Fruit fly (Drosophila melanogaster) whole organism, embryonic: ENCODE results near the gene CG15725.

Experiments used
- Atf-2 ChIP-seq: fragments of 200-800 bp; sonication (Bioruptor generic); optimal IDR thresholded peaks from 2 replicates; lab custom pipeline; 2016; ENCODE audit warnings: missing biosample characterization, missing genetic modification characterization
- Atf3 ChIP-seq: fragments of 200-800 bp; sonication (Bioruptor generic); optimal IDR thresholded peaks from 3 replicates; lab custom pipeline; 2016; ENCODE audit warnings: missing biosample characterization, missing genetic modification characterization
- CG10565 ChIP-seq: fragments of 200-800 bp; sonication (Bioruptor generic); optimal IDR thresholded peaks from 3 replicates; lab custom pipeline; 2016; ENCODE audit warnings: missing biosample characterization, mild to moderate bottlenecking, missing genetic modification characterization
- CG10959 ChIP-seq: fragments of 200-800 bp; sonication (Bioruptor generic); IDR thresholded peaks from 2 replicates; pipeline ENCODE4 v1.3.6; 2022; ENCODE audit warnings: missing biosample characterization, missing genetic modification characterization
- CG12942 ChIP-seq: fragments of 200-800 bp; sonication (Bioruptor generic); optimal IDR thresholded peaks from 3 replicates; lab custom pipeline; 2016; ENCODE audit warnings: missing biosample characterization, missing genetic modification characterization
- CG2120 ChIP-seq: fragments of 200-800 bp; sonication (Bioruptor generic); optimal IDR thresholded peaks from 3 replicates; lab custom pipeline; 2016; ENCODE audit warnings: missing biosample characterization, missing genetic modification characterization
- CG2199 ChIP-seq: fragments of 200-800 bp; sonication (Bioruptor generic); IDR thresholded peaks from 3 replicates; pipeline ENCODE4 v1.3.6; 2022; ENCODE audit warnings: missing biosample characterization, missing genetic modification characterization
- CG30403 ChIP-seq: fragments of 200-800 bp; sonication (Bioruptor generic); optimal IDR thresholded peaks from 3 replicates; lab custom pipeline; 2016; ENCODE audit warnings: missing biosample characterization, missing genetic modification characterization
- CG3281 ChIP-seq: fragments of 200-800 bp; sonication (Bioruptor generic); optimal IDR thresholded peaks from 3 replicates; lab custom pipeline; 2017; ENCODE audit warnings: missing biosample characterization, mild to moderate bottlenecking, missing genetic modification characterization
- CG4820 ChIP-seq: fragments of 200-800 bp; sonication (Bioruptor generic); optimal IDR thresholded peaks from 3 replicates; lab custom pipeline; 2016; ENCODE audit warnings: missing biosample characterization, missing genetic modification characterization
- CG7963 ChIP-seq: fragments of 200-800 bp; sonication (Bioruptor generic); IDR thresholded peaks from 3 replicates; pipeline ENCODE4 v1.3.6; 2022; ENCODE audit warnings: missing biosample characterization, missing genetic modification characterization; ENCODE audit not compliant: partially characterized antibody
- CG9727 ChIP-seq: fragments of 200-800 bp; sonication (Bioruptor generic); optimal IDR thresholded peaks from 3 replicates; lab custom pipeline; 2017; ENCODE audit warnings: missing biosample characterization, mild to moderate bottlenecking, missing genetic modification characterization
- Chrac-16 ChIP-seq: fragments of 200-800 bp; sonication (Bioruptor generic); optimal IDR thresholded peaks from 3 replicates; lab custom pipeline; 2016; ENCODE audit warnings: missing biosample characterization, missing genetic modification characterization
- D19B ChIP-seq: fragments of 200-800 bp; sonication (Bioruptor generic); optimal IDR thresholded peaks from 2 replicates; lab custom pipeline; 2017; ENCODE audit warnings: missing biosample characterization, mild to moderate bottlenecking, missing genetic modification characterization
- Gsc ChIP-seq: fragments of 200-800 bp; sonication (Bioruptor generic); IDR thresholded peaks from 2 replicates; pipeline ENCODE4 v1.3.6; 2022; ENCODE audit warnings: missing biosample characterization, missing genetic modification characterization
- H15 ChIP-seq: fragments of 200-800 bp; sonication (Bioruptor generic); IDR thresholded peaks from 3 replicates; pipeline ENCODE4 v1.3.6; 2022; ENCODE audit warnings: missing biosample characterization, missing genetic modification characterization
- Hey ChIP-seq: fragments of 200-800 bp; sonication (Bioruptor generic); optimal IDR thresholded peaks from 3 replicates; lab custom pipeline; 2018; ENCODE audit warnings: missing biosample characterization, mild to moderate bottlenecking, missing genetic modification characterization
- Hr39 ChIP-seq: fragments of >200 bp; optimal IDR thresholded peaks from 2 replicates; lab custom pipeline; 2017
- Hr78 ChIP-seq, 2 experiments: fragments of 200-800 bp in 1 of 2; fragments of >200 bp in 1 of 2; sonication (Bioruptor generic) in 1 of 2; optimal IDR thresholded peaks; 2 replicates each; lab custom pipeline; 2017 to 2019; ENCODE audit warnings: missing biosample characterization in 2 of 2, missing genetic modification characterization in 2 of 2, mild to moderate bottlenecking in 1 of 2, moderate library complexity in 1 of 2
- Lhr ChIP-seq: fragments of 200-800 bp; sonication (Bioruptor generic); optimal IDR thresholded peaks from 3 replicates; lab custom pipeline; 2017; ENCODE audit warnings: mild to moderate bottlenecking, missing biosample characterization, missing genetic modification reagents, missing genetic modification characterization
- MBD-R2 ChIP-seq: fragments of 200-800 bp; sonication (Bioruptor generic); IDR thresholded peaks from 2 replicates; pipeline ENCODE4 v1.3.6; 2022; ENCODE audit warnings: missing biosample characterization, missing genetic modification characterization
- Max ChIP-seq: fragments of 200-800 bp; sonication (Bioruptor generic); optimal IDR thresholded peaks from 2 replicates; lab custom pipeline; 2016; ENCODE audit warnings: missing biosample characterization, mild to moderate bottlenecking, missing genetic modification characterization
- Nf-YB ChIP-seq: fragments of 200-800 bp; sonication (Bioruptor generic); optimal IDR thresholded peaks from 3 replicates; lab custom pipeline; 2019; ENCODE audit warnings: missing biosample characterization, mild to moderate bottlenecking, missing genetic modification characterization, moderate library complexity
- Ssrp ChIP-seq: fragments of 200-800 bp; sonication (Bioruptor generic); optimal IDR thresholded peaks from 2 replicates; lab custom pipeline; 2018; ENCODE audit warnings: missing biosample characterization, mild to moderate bottlenecking, missing genetic modification characterization, moderate library complexity
- Stat92E ChIP-seq, 3 experiments: fragments of >200 bp in 2 of 3; fragments of 200-800 bp in 1 of 3; sonication (Bioruptor generic) in 1 of 3; optimal IDR thresholded peaks; 2 replicates each; lab custom pipeline; 2017 to 2019; ENCODE audit warnings: missing biosample characterization in 3 of 3, missing genetic modification characterization in 3 of 3, mild to moderate bottlenecking in 1 of 3, moderate library complexity in 1 of 3
- amos ChIP-seq: fragments of 200-800 bp; sonication (Bioruptor generic); IDR thresholded peaks from 2 replicates; pipeline ENCODE4 v1.3.6; 2022; ENCODE audit warnings: missing biosample characterization, missing genetic modification characterization; ENCODE audit not compliant: partially characterized antibody
- ash1 ChIP-seq: fragments of 200-800 bp; sonication (Bioruptor generic); optimal IDR thresholded peaks from 2 replicates; lab custom pipeline; 2018; ENCODE audit warnings: missing biosample characterization, mild to moderate bottlenecking, missing genetic modification characterization
- bcd ChIP-seq: fragments of 200-800 bp; sonication (Bioruptor generic); optimal IDR thresholded peaks from 2 replicates; lab custom pipeline; 2017; ENCODE audit warnings: missing biosample characterization, mild to moderate bottlenecking, missing genetic modification characterization
- cas ChIP-seq: fragments of 200-800 bp; sonication (Bioruptor generic); IDR thresholded peaks from 2 replicates; pipeline ENCODE4 v1.3.6; 2022; ENCODE audit warnings: missing biosample characterization, missing genetic modification characterization
- ci ChIP-seq: fragments of 200-800 bp; sonication (Bioruptor generic); IDR thresholded peaks from 3 replicates; pipeline ENCODE4 v1.3.6; 2022; ENCODE audit warnings: missing biosample characterization, missing genetic modification characterization
- corto ChIP-seq: fragments of 200-800 bp; sonication (Bioruptor generic); optimal IDR thresholded peaks from 2 replicates; lab custom pipeline; 2016; ENCODE audit warnings: missing biosample characterization, mild to moderate bottlenecking, missing genetic modification characterization, moderate library complexity
- da ChIP-seq: fragments of 200-800 bp; sonication (Bioruptor generic); optimal IDR thresholded peaks from 2 replicates; lab custom pipeline; 2016; ENCODE audit warnings: missing biosample characterization, missing genetic modification characterization
- ewg ChIP-seq: fragments of 200-800 bp; sonication (Bioruptor generic); optimal IDR thresholded peaks from 3 replicates; lab custom pipeline; 2017; ENCODE audit warnings: mild to moderate bottlenecking, missing biosample characterization, missing genetic modification reagents, missing genetic modification characterization
- fd64A ChIP-seq: fragments of 200-800 bp; sonication (Bioruptor generic); optimal IDR thresholded peaks from 3 replicates; lab custom pipeline; 2018; ENCODE audit warnings: missing biosample characterization, mild to moderate bottlenecking, missing genetic modification characterization
- fd96Cb ChIP-seq: fragments of 200-800 bp; sonication (Bioruptor generic); optimal IDR thresholded peaks from 2 replicates; lab custom pipeline; 2018; ENCODE audit warnings: missing biosample characterization, mild to moderate bottlenecking, missing genetic modification characterization, moderate library complexity
- ftz-f1 ChIP-seq: fragments of 200-800 bp; sonication (Bioruptor generic); optimal IDR thresholded peaks from 2 replicates; lab custom pipeline; 2016; ENCODE audit warnings: missing biosample characterization, missing genetic modification characterization
- gem ChIP-seq: fragments of 200-800 bp; sonication (Bioruptor generic); optimal IDR thresholded peaks from 2 replicates; lab custom pipeline; 2019; ENCODE audit warnings: missing biosample characterization, mild to moderate bottlenecking, missing genetic modification characterization, moderate library complexity
- hbn ChIP-seq: fragments of 200-800 bp; sonication (Bioruptor generic); IDR thresholded peaks from 2 replicates; pipeline ENCODE4 v1.3.6; 2022; ENCODE audit warnings: missing biosample characterization, missing genetic modification characterization; ENCODE audit not compliant: partially characterized antibody
- klu ChIP-seq: fragments of 200-800 bp; sonication (Bioruptor generic); IDR thresholded peaks from 2 replicates; pipeline ENCODE4 v1.3.6; 2022; ENCODE audit warnings: missing biosample characterization, missing genetic modification characterization
- lov ChIP-seq, 2 experiments: fragments of 200-800 bp in 1 of 2; fragments of >200 bp in 1 of 2; sonication (Bioruptor generic) in 1 of 2; IDR thresholded peaks in 1 of 2; optimal IDR thresholded peaks in 1 of 2; 2 replicates in 1 of 2; 3 replicates in 1 of 2; pipeline versions ENCODE4 v1.3.6 to Lab custom; 2017 to 2022; ENCODE audit warnings: missing biosample characterization in 1 of 2, missing genetic modification characterization in 1 of 2
- nmo ChIP-seq: fragments of 200-800 bp; sonication (Bioruptor generic); optimal IDR thresholded peaks from 2 replicates; lab custom pipeline; 2018; ENCODE audit warnings: missing biosample characterization, mild to moderate bottlenecking, missing genetic modification characterization, moderate library complexity
- salm ChIP-seq: fragments of 200-800 bp; sonication (Bioruptor generic); optimal IDR thresholded peaks from 2 replicates; lab custom pipeline; 2018; ENCODE audit warnings: missing biosample characterization, mild to moderate bottlenecking, missing genetic modification characterization
- sr ChIP-seq: fragments of 200-800 bp; sonication (Bioruptor generic); IDR thresholded peaks from 3 replicates; pipeline ENCODE4 v1.3.6; 2022; ENCODE audit warnings: missing biosample characterization, missing genetic modification characterization
- tap ChIP-seq: fragments of 200-800 bp; optimal IDR thresholded peaks from 3 replicates; lab custom pipeline; 2019; ENCODE audit warnings: missing biosample characterization, mild to moderate bottlenecking, missing genetic modification characterization, moderate library complexity
- tio ChIP-seq: fragments of 200-800 bp; sonication (Bioruptor generic); optimal IDR thresholded peaks from 2 replicates; lab custom pipeline; 2017; ENCODE audit warnings: missing biosample characterization, missing genetic modification characterization, inconsistent platforms
- toy ChIP-seq: fragments of 200-800 bp; sonication (Bioruptor generic); IDR thresholded peaks from 2 replicates; pipeline ENCODE4 v1.3.6; 2022; ENCODE audit warnings: missing biosample characterization, missing genetic modification characterization
- usp ChIP-seq: fragments of >200 bp; optimal IDR thresholded peaks from 2 replicates; lab custom pipeline; 2017; ENCODE audit warnings: missing biosample characterization, missing genetic modification characterization

Gene CG15725

DNA sequence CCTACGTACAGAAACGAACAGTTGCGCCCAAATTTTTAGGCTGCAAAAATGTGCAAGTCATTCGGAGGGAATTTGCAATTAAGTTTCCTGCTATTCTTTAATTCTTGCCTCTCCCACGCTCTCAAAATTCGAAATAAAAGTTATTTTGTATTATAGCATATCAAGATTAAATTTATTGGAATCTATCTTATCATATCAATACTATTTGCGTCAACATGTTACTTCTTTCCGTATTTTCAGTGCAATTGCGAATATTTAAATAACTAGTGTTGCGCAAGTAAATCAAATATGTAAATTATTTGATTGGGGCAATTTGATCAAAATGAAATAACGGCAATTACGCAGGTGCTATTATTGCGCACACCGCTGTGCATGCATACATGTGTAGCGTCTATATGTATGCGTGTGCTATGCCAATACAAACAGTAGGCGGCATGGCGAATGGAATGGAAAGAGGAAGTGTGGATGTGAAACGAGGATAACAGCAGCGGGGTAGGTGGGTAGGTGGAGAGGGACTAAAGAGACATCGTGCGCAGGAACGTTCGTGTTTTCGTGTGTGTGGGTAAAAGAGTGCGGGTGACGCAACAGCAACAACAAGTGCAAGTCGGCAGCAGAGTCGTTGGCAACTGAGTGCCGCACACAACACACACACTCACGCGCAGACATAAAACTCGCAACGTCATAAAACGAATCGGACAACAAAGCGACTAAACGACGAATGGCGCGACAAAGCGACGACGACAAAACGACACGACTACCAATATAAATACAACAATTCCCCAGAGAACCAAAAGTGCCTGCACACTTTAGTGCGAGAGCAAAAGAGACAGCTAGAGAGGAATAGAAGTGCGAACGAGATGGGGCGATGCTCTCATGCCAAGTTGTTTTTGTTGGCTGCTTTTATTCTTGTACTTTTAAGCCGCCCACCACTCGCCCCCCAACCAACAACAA lies 30.1 kb downstream of the CG15725 start:
- peak; percentile 71 for TF ChIP-seq corto (GFP tag; lab: Kevin White, UChicago)
- peak; percentile 96 for TF ChIP-seq CG2120
- peak; percentile 96 for TF ChIP-seq fd96Cb (tag; lab: Kevin White, UChicago)
- TF ChIP-seq sr (GFP tag; lab: Robert Waterston, UW), result peak; percentile 64; the same call in 2 of the 3 replicates
- TF ChIP-seq bcd (GFP tag; lab: Kevin White, UChicago), result peak; percentile 95
- TF ChIP-seq Hr39 (lab: Kevin White, UChicago), result no peak
- peak; percentile 89 for TF ChIP-seq salm (tag; lab: Kevin White, UChicago)
- TF ChIP-seq da (GFP tag; lab: Kevin White, UChicago), result peak; percentile 79
- peak; percentile 87 for TF ChIP-seq Atf3 (GFP tag; lab: Kevin White, UChicago)
- TF ChIP-seq MBD-R2 (GFP tag; lab: Robert Waterston, UW), result peak; percentile 57
- TF ChIP-seq cas (GFP tag; lab: Robert Waterston, UW), result 0 out of 2 replicates have a peak, but pooled peaks have one; percentile 5
- peak in 1 of 2 experiments; percentile 80 for TF ChIP-seq Hr78 (GFP tag; optimal IDR thresholded peaks at IDR 0.05; lab: Kevin White, UChicago)
- TF ChIP-seq Max, result peak; percentile 96
- no peak for TF ChIP-seq ash1 (GFP tag; lab: Kevin White, UChicago)
- peak; percentile 99 for TF ChIP-seq CG9727
- no peak for TF ChIP-seq toy (GFP tag; lab: Robert Waterston, UW)
- TF ChIP-seq CG4820, result peak; percentile 95
- TF ChIP-seq Nf-YB (GFP tag; lab: Kevin White, UChicago), result peak; percentile 82
- peak; percentile 90 for TF ChIP-seq D19B (GFP tag; lab: Kevin White, UChicago)
- TF ChIP-seq Ssrp, result peak; percentile 96
- TF ChIP-seq hbn (GFP tag; lab: Robert Waterston, UW), result no peak
- TF ChIP-seq nmo (GFP tag; lab: Kevin White, UChicago), result peak; percentile 98
- peak; percentile 95 for TF ChIP-seq Chrac-16 (GFP tag; lab: Kevin White, UChicago)
- TF ChIP-seq CG2199, result peak; percentile 77; the same call in 1 of the 3 replicates
- peak; percentile 88 for TF ChIP-seq Lhr (GFP tag; lab: Kevin White, UChicago)
- peak; percentile 90 for TF ChIP-seq tap (tag; lab: Kevin White, UChicago)
- peak; percentile 62; the same call in 2 of the 3 replicates for TF ChIP-seq ci (GFP tag; lab: Robert Waterston, UW)
- TF ChIP-seq CG30403, result peak; percentile 97
- TF ChIP-seq gem (tag; lab: Kevin White, UChicago), result peak; percentile 97
- TF ChIP-seq Gsc (GFP tag; lab: Robert Waterston, UW), result no peak
- no peak for TF ChIP-seq CG7963 (GFP tag; lab: Robert Waterston, UW)
- peak; percentile 57 for TF ChIP-seq Hey (tag; lab: Kevin White, UChicago)
- peak; percentile 62; the same call in 1 of the 2 replicates for TF ChIP-seq CG10959 (GFP tag; lab: Robert Waterston, UW)
- TF ChIP-seq ftz-f1 (GFP tag; lab: Kevin White, UChicago), result no peak
- TF ChIP-seq lov (optimal IDR thresholded peaks at IDR 0.05; lab: Kevin White, UChicago), result no peak
- no peak for TF ChIP-seq lov (GFP tag; IDR thresholded peaks at IDR 0.05; lab: Robert Waterston, UW)
- TF ChIP-seq Stat92E (GFP tag; optimal IDR thresholded peaks at IDR 0.05; lab: Kevin White, UChicago), result peak in 2 of 3 experiments; percentile 41 to 80
- TF ChIP-seq ewg (GFP tag; lab: Kevin White, UChicago), result peak; percentile 76
- peak; percentile 87 for TF ChIP-seq CG12942 (GFP tag; lab: Kevin White, UChicago)
- TF ChIP-seq H15, result peak; percentile 78
- TF ChIP-seq tio (GFP tag; lab: Kevin White, UChicago), result peak; percentile 98
- TF ChIP-seq CG10565 (GFP tag; lab: Kevin White, UChicago), result peak; percentile 74
- TF ChIP-seq usp (GFP tag; lab: Kevin White, UChicago), result no peak
- TF ChIP-seq klu (GFP tag; lab: Robert Waterston, UW), result no peak; the same call in none of the 2 replicates
- TF ChIP-seq fd64A (GFP tag; lab: Kevin White, UChicago), result peak; percentile 80
- peak; percentile 96 for TF ChIP-seq CG3281 (GFP tag; lab: Kevin White, UChicago)
- no peak; the same call in 1 of the 2 replicates for TF ChIP-seq amos (GFP tag; lab: Robert Waterston, UW)
- TF ChIP-seq Atf-2 (GFP tag; lab: Kevin White, UChicago), result peak; percentile 92
